Fruit fly (Drosophila melanogaster) whole organism, embryonic: Measurements from ENCODE around the gene H15.

Experiments
- Aef1 ChIP-seq: fragments of 200-800 bp; sonication (Bioruptor generic); IDR thresholded peaks from 3 replicates; pipeline ENCODE4 v1.3.6; 2022; ENCODE audit warnings: missing biosample characterization, missing genetic modification characterization
- CG11504 ChIP-seq: fragments of 200-800 bp; sonication (Bioruptor generic); optimal IDR thresholded peaks from 3 replicates; lab custom pipeline; 2019; ENCODE audit warnings: missing biosample characterization, mild to moderate bottlenecking, missing genetic modification characterization, moderate library complexity
- CG12391 ChIP-seq: fragments of 200-800 bp; sonication (Bioruptor generic); optimal IDR thresholded peaks from 3 replicates; lab custom pipeline; 2018; ENCODE audit warnings: missing biosample characterization, mild to moderate bottlenecking, missing genetic modification characterization, moderate library complexity
- CG12744 ChIP-seq: fragments of 200-800 bp; sonication (Bioruptor generic); optimal IDR thresholded peaks from 2 replicates; lab custom pipeline; 2016; ENCODE audit warnings: missing biosample characterization, missing genetic modification characterization
- CG13123 ChIP-seq: fragments of 200-800 bp; sonication (Bioruptor generic); optimal IDR thresholded peaks from 2 replicates; lab custom pipeline; 2016; ENCODE audit warnings: missing biosample characterization, missing genetic modification characterization
- CG13624 ChIP-seq: fragments of 200-800 bp; sonication (Bioruptor generic); optimal IDR thresholded peaks from 2 replicates; lab custom pipeline; 2016; ENCODE audit warnings: missing biosample characterization, missing genetic modification characterization
- CG14710 ChIP-seq: fragments of 200-800 bp; sonication (Bioruptor generic); optimal IDR thresholded peaks from 3 replicates; lab custom pipeline; 2019; ENCODE audit warnings: missing biosample characterization, mild to moderate bottlenecking, missing genetic modification characterization, moderate library complexity
- CG15696 ChIP-seq: fragments of 200-800 bp; sonication (Bioruptor generic); optimal IDR thresholded peaks from 2 replicates; lab custom pipeline; 2019; ENCODE audit warnings: missing biosample characterization, mild to moderate bottlenecking, missing genetic modification characterization, moderate library complexity
- CG1603 ChIP-seq: fragments of 200-800 bp; sonication (Bioruptor generic); optimal IDR thresholded peaks from 2 replicates; lab custom pipeline; 2019; ENCODE audit warnings: missing biosample characterization, mild to moderate bottlenecking, missing genetic modification characterization, moderate library complexity
- CG17328 ChIP-seq: fragments of 200-800 bp; sonication (Bioruptor generic); IDR thresholded peaks from 2 replicates; pipeline ENCODE4 v1.3.6; 2022; ENCODE audit warnings: missing biosample characterization, missing genetic modification characterization
- CG1792 ChIP-seq: fragments of 200-800 bp; sonication (Bioruptor generic); optimal IDR thresholded peaks from 2 replicates; lab custom pipeline; 2016; ENCODE audit warnings: missing biosample characterization, missing genetic modification characterization
- CG30403 ChIP-seq: fragments of 200-800 bp; sonication (Bioruptor generic); optimal IDR thresholded peaks from 3 replicates; lab custom pipeline; 2016; ENCODE audit warnings: missing biosample characterization, missing genetic modification characterization
- CG31224 ChIP-seq: fragments of 200-800 bp; sonication (Bioruptor generic); IDR thresholded peaks from 2 replicates; pipeline ENCODE4 v1.3.6; 2022; ENCODE audit warnings: missing biosample characterization, missing genetic modification characterization
- CG4360 ChIP-seq: fragments of 200-800 bp; sonication (Bioruptor generic); IDR thresholded peaks from 2 replicates; pipeline ENCODE4 v1.3.6; 2022; ENCODE audit warnings: missing biosample characterization, missing genetic modification characterization
- CG4424 ChIP-seq: fragments of 200-800 bp; sonication (Bioruptor generic); optimal IDR thresholded peaks from 3 replicates; lab custom pipeline; 2016; ENCODE audit warnings: missing biosample characterization, missing genetic modification characterization
- CG4730 ChIP-seq: fragments of 200-800 bp; sonication (Bioruptor generic); IDR thresholded peaks from 2 replicates; pipeline ENCODE4 v1.3.6; 2022; ENCODE audit warnings: missing biosample characterization, missing genetic modification characterization
- CG8478 ChIP-seq: fragments of >200 bp; optimal IDR thresholded peaks from 2 replicates; lab custom pipeline; 2018
- CG9215 ChIP-seq: fragments of 200-800 bp; sonication (Bioruptor generic); IDR thresholded peaks from 2 replicates; pipeline ENCODE4 v1.3.6; 2022; ENCODE audit warnings: missing biosample characterization, missing genetic modification characterization
- CG9932 ChIP-seq: fragments of 200-800 bp; sonication (Bioruptor generic); IDR thresholded peaks from 2 replicates; pipeline ENCODE4 v1.3.6; 2022; ENCODE audit warnings: missing biosample characterization, missing genetic modification characterization
- CrebB ChIP-seq: fragments of 200-800 bp; sonication (Bioruptor generic); optimal IDR thresholded peaks from 3 replicates; lab custom pipeline; 2018; ENCODE audit warnings: missing biosample characterization, mild to moderate bottlenecking, missing genetic modification characterization
- Dfd ChIP-seq, 2 experiments: fragments of >200 bp; optimal IDR thresholded peaks; 2 replicates each; lab custom pipeline; 2017; ENCODE audit warnings: missing biosample characterization in 2 of 2, missing genetic modification characterization in 2 of 2
- Drgx ChIP-seq: fragments of 200-800 bp; sonication (Bioruptor generic); IDR thresholded peaks from 2 replicates; pipeline ENCODE4 v1.3.6; 2022; ENCODE audit warnings: missing biosample characterization, missing genetic modification characterization
- Elba2 ChIP-seq: fragments of 200-800 bp; sonication (Bioruptor generic); optimal IDR thresholded peaks from 3 replicates; lab custom pipeline; 2016; ENCODE audit warnings: missing biosample characterization, missing genetic modification characterization
- Fer3 ChIP-seq: fragments of 200-800 bp; sonication (Bioruptor generic); optimal IDR thresholded peaks from 2 replicates; lab custom pipeline; 2018; ENCODE audit warnings: missing biosample characterization, mild to moderate bottlenecking, missing genetic modification characterization, moderate library complexity
- H15 ChIP-seq: fragments of 200-800 bp; sonication (Bioruptor generic); IDR thresholded peaks from 3 replicates; pipeline ENCODE4 v1.3.6; 2022; ENCODE audit warnings: missing biosample characterization, missing genetic modification characterization
- Mes4 ChIP-seq: fragments of 200-800 bp; sonication (Bioruptor generic); optimal IDR thresholded peaks from 2 replicates; lab custom pipeline; 2016; ENCODE audit warnings: missing biosample characterization, missing genetic modification characterization
- Xrp1 ChIP-seq: fragments of 200-800 bp; sonication (Bioruptor generic); IDR thresholded peaks from 2 replicates; pipeline ENCODE4 v1.3.6; 2022; ENCODE audit warnings: missing biosample characterization, missing genetic modification characterization
- al ChIP-seq: fragments of 200-800 bp; sonication (Bioruptor generic); IDR thresholded peaks from 2 replicates; pipeline ENCODE4 v1.3.6; 2022; ENCODE audit warnings: missing biosample characterization, missing genetic modification characterization
- bbx ChIP-seq: fragments of 200-800 bp; sonication (Bioruptor generic); IDR thresholded peaks from 2 replicates; pipeline ENCODE4 v1.3.6; 2022; ENCODE audit warnings: missing biosample characterization, missing genetic modification characterization; ENCODE audit not compliant: partially characterized antibody
- bsh ChIP-seq, 2 experiments: fragments of 200-800 bp; sonication (Bioruptor generic); optimal IDR thresholded peaks; 2 replicates each; lab custom pipeline; 2017 to 2018; ENCODE audit warnings: mild to moderate bottlenecking in 2 of 2, missing biosample characterization in 2 of 2, missing genetic modification characterization in 2 of 2, moderate library complexity in 1 of 2
- croc ChIP-seq: fragments of 200-800 bp; sonication (Bioruptor generic); conservative IDR thresholded peaks from 3 replicates; pipeline ENCODE4 v1.3.6; 2022; ENCODE audit warnings: missing biosample characterization, missing genetic modification characterization
- da ChIP-seq: fragments of 200-800 bp; sonication (Bioruptor generic); optimal IDR thresholded peaks from 2 replicates; lab custom pipeline; 2016; ENCODE audit warnings: missing biosample characterization, missing genetic modification characterization
- dm ChIP-seq: fragments of 200-800 bp; sonication (Bioruptor generic); optimal IDR thresholded peaks from 3 replicates; lab custom pipeline; 2016; ENCODE audit warnings: missing biosample characterization, missing genetic modification characterization
- dmrt99B ChIP-seq: fragments of 200-800 bp; sonication (Bioruptor generic); optimal IDR thresholded peaks from 2 replicates; lab custom pipeline; 2018; ENCODE audit warnings: missing biosample characterization, mild to moderate bottlenecking, missing genetic modification characterization, moderate library complexity
- emc ChIP-seq: fragments of 200-800 bp; sonication (Bioruptor generic); optimal IDR thresholded peaks from 2 replicates; lab custom pipeline; 2016; ENCODE audit warnings: missing biosample characterization, missing genetic modification characterization
- en ChIP-seq: fragments of 200-800 bp; sonication (Bioruptor generic); optimal IDR thresholded peaks from 2 replicates; lab custom pipeline; 2016; ENCODE audit warnings: missing biosample characterization, missing genetic modification characterization
- eve ChIP-seq, 2 experiments: fragments of >200 bp; optimal IDR thresholded peaks; 2 replicates each; lab custom pipeline; 2017; ENCODE audit warnings: missing biosample characterization in 2 of 2, missing genetic modification characterization in 2 of 2
- grau ChIP-seq: fragments of 200-800 bp; optimal IDR thresholded peaks from 3 replicates; lab custom pipeline; 2019; ENCODE audit warnings: missing biosample characterization, mild to moderate bottlenecking, missing genetic modification characterization, moderate library complexity
- gsb ChIP-seq: fragments of 200-800 bp; sonication (Bioruptor generic); IDR thresholded peaks from 2 replicates; pipeline ENCODE4 v1.3.6; 2022; ENCODE audit warnings: missing biosample characterization, missing genetic modification characterization
- hth ChIP-seq: fragments of >200 bp; optimal IDR thresholded peaks from 2 replicates; lab custom pipeline; 2017; ENCODE audit warnings: inconsistent platforms
- jumu ChIP-seq: fragments of 200-800 bp; sonication (Bioruptor generic); optimal IDR thresholded peaks from 3 replicates; lab custom pipeline; 2016; ENCODE audit warnings: missing biosample characterization, missing genetic modification characterization
- lov ChIP-seq, 2 experiments: fragments of 200-800 bp in 1 of 2; fragments of >200 bp in 1 of 2; sonication (Bioruptor generic) in 1 of 2; IDR thresholded peaks in 1 of 2; optimal IDR thresholded peaks in 1 of 2; 2 replicates in 1 of 2; 3 replicates in 1 of 2; pipeline versions ENCODE4 v1.3.6 to Lab custom; 2017 to 2022; ENCODE audit warnings: missing biosample characterization in 1 of 2, missing genetic modification characterization in 1 of 2
- nmo ChIP-seq: fragments of 200-800 bp; sonication (Bioruptor generic); optimal IDR thresholded peaks from 2 replicates; lab custom pipeline; 2018; ENCODE audit warnings: missing biosample characterization, mild to moderate bottlenecking, missing genetic modification characterization, moderate library complexity
- prd ChIP-seq, 3 experiments: fragments of >200 bp in 2 of 3; fragments of 200-800 bp in 1 of 3; sonication (Bioruptor generic) in 1 of 3; optimal IDR thresholded peaks in 2 of 3; IDR thresholded peaks in 1 of 3; 2 replicates in 2 of 3; 3 replicates in 1 of 3; pipeline versions ENCODE4 v1.3.6 to Lab custom; 2017 to 2022; ENCODE audit warnings: missing biosample characterization in 1 of 3, missing genetic modification characterization in 1 of 3
- psq ChIP-seq: fragments of 200-800 bp; sonication (Bioruptor generic); optimal IDR thresholded peaks from 2 replicates; lab custom pipeline; 2017; ENCODE audit warnings: missing biosample characterization, missing genetic modification characterization
- twi ChIP-seq: fragments of 200-800 bp; optimal IDR thresholded peaks from 2 replicates; lab custom pipeline; 2019; ENCODE audit warnings: missing biosample characterization, mild to moderate bottlenecking, missing genetic modification characterization, moderate library complexity

The H15 gene

DNA sequence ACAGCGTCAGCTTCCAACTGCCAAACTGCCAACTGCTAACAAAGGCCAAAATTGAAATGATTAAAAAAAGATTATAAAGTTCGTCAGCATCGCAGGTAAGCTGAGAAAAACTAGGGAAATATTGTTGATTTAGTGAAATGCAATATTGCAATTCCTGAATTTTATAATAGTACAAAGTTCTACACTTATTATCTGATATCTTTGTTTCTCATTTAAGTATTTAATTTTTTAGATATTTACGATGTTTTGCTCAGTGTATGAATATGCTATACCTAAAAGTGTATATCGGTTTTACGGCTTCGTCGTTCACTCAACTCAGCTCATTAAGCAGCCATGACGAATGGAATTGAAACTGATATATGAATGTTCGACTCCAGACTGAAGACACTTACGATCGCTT is 10.7 kb upstream of the H15 start (continued):
- TF ChIP-seq CG4424 (GFP tag; lab: Kevin White, UChicago) (peak; percentile 21), lov (optimal IDR thresholded peaks at IDR 0.05; lab: Kevin White, UChicago) (no peak), lov (GFP tag; IDR thresholded peaks at IDR 0.05; lab: Robert Waterston, UW) (no peak), CG13624 (GFP tag; lab: Kevin White, UChicago) (no peak), CG1792 (GFP tag; lab: Kevin White, UChicago) (no peak), CG17328 (peak; percentile 29; the same call in 1 of the 2 replicates), jumu (GFP tag; lab: Kevin White, UChicago) (no peak), eve (GFP tag; optimal IDR thresholded peaks at IDR 0.05; lab: Kevin White, UChicago) (no peak), CG14710 (tag; lab: Kevin White, UChicago) (peak; percentile 4), Fer3 (tag; lab: Kevin White, UChicago) (no peak), Mes4 (GFP tag; lab: Kevin White, UChicago) (no peak), nmo (GFP tag; lab: Kevin White, UChicago) (peak; percentile 19), CrebB (tag; lab: Kevin White, UChicago) (no peak), gsb (no peak), dmrt99B (peak; percentile 60), CG30403 (GFP tag; lab: Kevin White, UChicago) (peak; percentile 25)

DNA sequence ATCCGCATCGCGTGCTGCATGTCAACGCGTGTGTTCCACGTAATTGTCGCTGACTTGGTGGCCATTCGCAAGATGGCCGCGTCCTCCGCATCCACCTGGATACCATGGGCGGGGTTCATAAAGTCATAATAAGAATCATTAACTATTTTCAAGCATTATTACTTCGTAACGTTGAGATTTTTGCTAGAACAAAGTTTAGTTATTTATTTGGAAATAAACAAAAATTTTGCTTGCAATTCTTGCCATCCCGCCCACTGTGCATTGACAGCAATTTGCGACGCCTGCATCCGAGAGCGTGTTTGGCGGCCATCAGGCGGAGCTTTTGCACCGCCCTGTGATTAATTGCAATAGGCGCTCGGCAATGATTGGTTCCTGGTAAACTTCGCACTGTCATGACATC is 5.7 kb upstream of the H15 start:
- TF ChIP-seq H15 = 0 out of 3 replicates have a peak, but pooled peaks have one; percentile 5
- peak in 1 of 2 experiments; percentile 9 for TF ChIP-seq bsh (GFP tag; optimal IDR thresholded peaks at IDR 0.05; lab: Kevin White, UChicago)
- 0 out of 2 replicates have a peak, but pooled peaks have one; percentile 38 for TF ChIP-seq Drgx (GFP tag; lab: Robert Waterston, UW)
- TF ChIP-seq prd (optimal IDR thresholded peaks at IDR 0.05; lab: Kevin White, UChicago) = no peak
- TF ChIP-seq prd (GFP tag; IDR thresholded peaks at IDR 0.05; lab: Robert Waterston, UW) = peak; percentile 5; the same call in 1 of the 3 replicates
- TF ChIP-seq da (GFP tag; lab: Kevin White, UChicago) = no peak
- 0 out of 2 replicates have a peak, but pooled peaks have one; percentile 12 for TF ChIP-seq Xrp1
- TF ChIP-seq psq (GFP tag; lab: Kevin White, UChicago) = no peak
- TF ChIP-seq, all 482 proteins: peak for 5

DNA sequence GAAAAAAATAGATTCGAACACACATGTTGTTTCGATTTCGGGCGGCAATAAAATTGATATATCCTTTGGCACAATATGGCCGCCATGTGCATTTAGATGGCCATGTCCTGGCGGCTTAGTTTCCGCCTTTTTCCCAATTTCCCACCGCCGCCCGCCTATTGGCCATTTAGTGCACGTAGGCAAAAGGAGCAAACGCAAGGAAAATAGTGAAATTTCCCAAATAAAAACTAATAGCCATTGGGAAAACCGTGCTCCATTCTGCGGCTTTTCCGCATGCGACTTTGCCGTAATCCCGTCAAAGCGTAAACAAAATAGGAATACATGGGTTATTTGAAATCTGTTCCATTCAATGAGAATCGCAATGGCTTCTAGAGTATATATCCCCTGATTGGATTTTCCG is 3.1 kb upstream of the H15 start:
- TF ChIP-seq dm (GFP tag; lab: Kevin White, UChicago) = no peak
- TF ChIP-seq twi (tag; lab: Kevin White, UChicago) = peak; percentile 63
- peak; percentile 91 for TF ChIP-seq Elba2 (GFP tag; lab: Kevin White, UChicago)
- TF ChIP-seq, all 482 proteins: peak for 2

DNA sequence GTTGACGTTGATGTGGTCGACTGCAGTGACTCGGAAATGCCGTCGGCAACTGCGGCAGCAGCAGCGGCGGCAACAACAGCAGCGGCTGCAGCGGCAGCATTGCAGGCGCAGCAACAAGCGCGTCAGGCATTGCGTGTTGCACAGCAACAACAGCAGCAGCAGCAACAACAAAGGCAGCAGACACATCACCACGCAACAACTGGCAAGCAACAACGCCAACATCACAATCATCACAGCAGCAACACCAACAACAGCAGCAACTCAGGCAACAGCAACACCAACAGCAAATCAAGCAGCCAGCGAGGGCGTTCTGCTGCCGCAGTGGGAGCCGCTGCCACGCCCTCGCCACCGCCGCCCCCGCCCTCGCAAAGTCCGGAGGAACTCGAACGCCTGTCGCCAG is 2.9 kb downstream of the H15 start:
- TF ChIP-seq CG31224 (no peak), CG9932 (GFP tag; lab: Robert Waterston, UW) (0 out of 2 replicates have a peak, but pooled peaks have one; percentile 20), CG12391 (tag; lab: Kevin White, UChicago) (no peak), CG15696 (tag; lab: Kevin White, UChicago) (no peak), en (no peak), CG8478 (peak; percentile 7), CG1603 (tag; lab: Kevin White, UChicago) (no peak), bbx (GFP tag; lab: Robert Waterston, UW) (no peak), al (GFP tag; lab: Robert Waterston, UW) (no peak), H15 (peak; percentile 55; the same call in 1 of the 3 replicates), Dfd (GFP tag; optimal IDR thresholded peaks at IDR 0.05; lab: Kevin White, UChicago) (peak in 1 of 2 experiments; percentile 71), CG11504 (tag; lab: Kevin White, UChicago) (peak; percentile 20), prd (optimal IDR thresholded peaks at IDR 0.05; lab: Kevin White, UChicago) (no peak), prd (GFP tag; IDR thresholded peaks at IDR 0.05; lab: Robert Waterston, UW) (0 out of 3 replicates have a peak, but pooled peaks have one; percentile 6), emc (GFP tag; lab: Kevin White, UChicago) (no peak), grau (tag; lab: Kevin White, UChicago) (no peak), Aef1 (GFP tag; lab: Robert Waterston, UW) (no peak), croc (GFP tag; lab: Robert Waterston, UW) (no peak), CG4360 (GFP tag; lab: Robert Waterston, UW) (peak; percentile 64), CG13123 (no peak), CG4730 (GFP tag; lab: Robert Waterston, UW) (no peak), CG12744 (no peak), hth (lab: Kevin White, UChicago) (no peak), CG9215 (GFP tag; lab: Robert Waterston, UW) (0 out of 2 replicates have a peak, but pooled peaks have one; percentile 27)
